Worm (Caenorhabditis elegans) whole organism, L4/young adult: ENCODE results near the gene phy-4.

Source experiments
- W03F9.2 ChIP-seq: fragments of 150-350 bp; optimal IDR thresholded peaks from 2 replicates; lab custom pipeline; 2014; ENCODE audit warnings: missing biosample characterization, missing genetic modification characterization
- dao-5 ChIP-seq: sonication (generic microtip); optimal IDR thresholded peaks from 2 replicates; lab custom pipeline; 2016; ENCODE audit warnings: missing genotype, missing genetic modification characterization, moderate library complexity, missing compliant biosample characterization

- TF ChIP-seq W03F9.2 (no peak), dao-5 (tag; lab: Kevin White, UChicago) (no peak)
Observed at ce11 chrV:19546673-19547072, 33.2 kb upstream of the phy-4 start.
